Worm (Caenorhabditis elegans) whole organism, late embryonic: Measurements from ENCODE around the gene mccc-2.

Source experiments
- C08G9.2 ChIP-seq: sonication (generic microtip); optimal IDR thresholded peaks from 2 replicates; lab custom pipeline; 2016; ENCODE audit warnings: mild to moderate bottlenecking, missing genetic modification characterization, moderate library complexity, missing compliant biosample characterization
- C38D4.7 ChIP-seq: fragments of 200-800 bp; sonication (Bioruptor generic); optimal IDR thresholded peaks from 2 replicates; lab custom pipeline; 2018; ENCODE audit warnings: mild to moderate bottlenecking, missing genetic modification characterization, moderate library complexity, missing compliant biosample characterization
- ahr-1 ChIP-seq: sonication (generic microtip); optimal IDR thresholded peaks from 2 replicates; lab custom pipeline; 2016; ENCODE audit warnings: missing genetic modification characterization, missing compliant biosample characterization
- ama-1 ChIP-seq: fragments of 150-350 bp; optimal IDR thresholded peaks from 2 replicates; lab custom pipeline; 2014
- ceh-19 ChIP-seq: fragments of 200-800 bp; sonication (Bioruptor generic); optimal IDR thresholded peaks from 2 replicates; lab custom pipeline; 2018; ENCODE audit warnings: mild to moderate bottlenecking, missing genetic modification characterization, missing compliant biosample characterization
- ceh-2 ChIP-seq: sonication (generic microtip); optimal IDR thresholded peaks from 2 replicates; lab custom pipeline; 2016; ENCODE audit warnings: missing genotype, missing genetic modification characterization, missing compliant biosample characterization
- ceh-22 ChIP-seq: sonication (generic microtip); optimal IDR thresholded peaks from 2 replicates; lab custom pipeline; 2017; ENCODE audit warnings: missing biosample characterization, missing genetic modification characterization
- ceh-24 ChIP-seq: sonication (generic microtip); optimal IDR thresholded peaks from 2 replicates; lab custom pipeline; 2016; ENCODE audit warnings: mild to moderate bottlenecking, missing genetic modification characterization, missing compliant biosample characterization
- ceh-34 ChIP-seq: sonication (generic microtip); optimal IDR thresholded peaks from 2 replicates; lab custom pipeline; 2016; ENCODE audit warnings: mild to moderate bottlenecking, missing genetic modification characterization, missing compliant biosample characterization
- ceh-45 ChIP-seq: fragments of 200-800 bp; sonication (Bioruptor generic); IDR thresholded peaks from 2 replicates; pipeline ENCODE4 v1.3.6; 2022; ENCODE audit warnings: missing genetic modification reagents, missing genetic modification characterization, missing compliant biosample characterization
- ceh-48 ChIP-seq: sonication (generic microtip); optimal IDR thresholded peaks from 2 replicates; lab custom pipeline; 2016; ENCODE audit warnings: missing genetic modification characterization, inconsistent platforms, missing compliant biosample characterization
- elt-2 ChIP-seq: sonication (generic microtip); optimal IDR thresholded peaks from 2 replicates; lab custom pipeline; 2016; ENCODE audit warnings: missing genetic modification reagents, missing genetic modification characterization, missing compliant biosample characterization
- ets-4 ChIP-seq: sonication (generic microtip); optimal IDR thresholded peaks from 2 replicates; lab custom pipeline; 2016; ENCODE audit warnings: missing genetic modification characterization, missing compliant biosample characterization
- eyg-1 ChIP-seq: sonication (generic microtip); optimal IDR thresholded peaks from 2 replicates; lab custom pipeline; 2016; ENCODE audit warnings: missing genotype, missing genetic modification characterization, missing compliant biosample characterization
- fkh-10 ChIP-seq: fragments of 150-350 bp; optimal IDR thresholded peaks from 2 replicates; lab custom pipeline; 2014; ENCODE audit warnings: missing biosample characterization, missing genetic modification reagents, missing genetic modification characterization
- gmeb-2 ChIP-seq: sonication (generic microtip); optimal IDR thresholded peaks from 2 replicates; lab custom pipeline; 2016; ENCODE audit warnings: missing genetic modification characterization, inconsistent platforms, missing compliant biosample characterization
- hlh-30 ChIP-seq: sonication (generic microtip); optimal IDR thresholded peaks from 2 replicates; lab custom pipeline; 2017; ENCODE audit warnings: antibody characterized with exemption, missing genetic modification characterization, missing compliant biosample characterization; ENCODE audit not compliant: insufficient read depth
- hlh-8 ChIP-seq: sonication (generic microtip); optimal IDR thresholded peaks from 2 replicates; lab custom pipeline; 2016; ENCODE audit warnings: missing genotype, missing genetic modification characterization, missing compliant biosample characterization
- nfya-1 ChIP-seq: sonication (generic microtip); optimal IDR thresholded peaks from 2 replicates; lab custom pipeline; 2017; ENCODE audit warnings: missing genetic modification characterization, mild to moderate bottlenecking, missing compliant biosample characterization, antibody characterized with exemption, moderate library complexity
- nhr-11 ChIP-seq: fragments of 150-350 bp; optimal IDR thresholded peaks from 2 replicates; lab custom pipeline; 2014; ENCODE audit warnings: missing biosample characterization, missing genetic modification characterization
- nhr-232 ChIP-seq: sonication (generic microtip); optimal IDR thresholded peaks from 2 replicates; lab custom pipeline; 2016; ENCODE audit warnings: missing genetic modification characterization, missing compliant biosample characterization
- pag-3 ChIP-seq: sonication (generic microtip); optimal IDR thresholded peaks from 2 replicates; lab custom pipeline; 2016; ENCODE audit warnings: missing compliant biosample characterization, missing genetic modification characterization, borderline replicate concordance
- pax-1 ChIP-seq: fragments of 150-350 bp; optimal IDR thresholded peaks from 2 replicates; lab custom pipeline; 2014; ENCODE audit warnings: missing biosample characterization, missing genetic modification characterization
- pha-2 ChIP-seq: sonication (generic microtip); optimal IDR thresholded peaks from 2 replicates; lab custom pipeline; 2017; ENCODE audit warnings: mild to moderate bottlenecking, missing genetic modification characterization, missing compliant biosample characterization
- rnt-1 ChIP-seq: sonication (generic microtip); optimal IDR thresholded peaks from 2 replicates; lab custom pipeline; 2016; ENCODE audit warnings: missing genetic modification characterization, missing compliant biosample characterization
- sdc-2 ChIP-seq: sonication (generic microtip); optimal IDR thresholded peaks from 2 replicates; lab custom pipeline; 2016; ENCODE audit warnings: missing genotype, missing genetic modification characterization, missing compliant biosample characterization
- sox-2 ChIP-seq: fragments of 200-800 bp; sonication (Bioruptor generic); IDR thresholded peaks from 2 replicates; pipeline ENCODE4 v1.3.6; 2022; ENCODE audit warnings: missing genetic modification reagents, missing genetic modification characterization, missing compliant biosample characterization
- sox-4 ChIP-seq: sonication (generic microtip); optimal IDR thresholded peaks from 2 replicates; lab custom pipeline; 2017; ENCODE audit warnings: mild to moderate bottlenecking, missing genetic modification characterization, inconsistent platforms, missing compliant biosample characterization
- syd-9 ChIP-seq: sonication (generic microtip); optimal IDR thresholded peaks from 2 replicates; lab custom pipeline; 2016; ENCODE audit warnings: mild to moderate bottlenecking, missing genetic modification characterization, moderate library complexity, missing compliant biosample characterization
- tbx-2 ChIP-seq: sonication (generic microtip); optimal IDR thresholded peaks from 2 replicates; lab custom pipeline; 2016; ENCODE audit warnings: missing genetic modification characterization, missing compliant biosample characterization
- tbx-7 ChIP-seq: sonication (generic microtip); optimal IDR thresholded peaks from 2 replicates; lab custom pipeline; 2016; ENCODE audit warnings: missing genotype, missing genetic modification characterization, missing compliant biosample characterization
- unc-42 ChIP-seq: sonication (generic microtip); optimal IDR thresholded peaks from 2 replicates; lab custom pipeline; 2016; ENCODE audit warnings: missing genotype, missing genetic modification characterization, missing compliant biosample characterization
- unc-55 ChIP-seq: sonication (generic microtip); optimal IDR thresholded peaks from 2 replicates; lab custom pipeline; 2017; ENCODE audit warnings: missing biosample characterization, missing genetic modification reagents, missing genetic modification characterization
- unc-86 ChIP-seq: sonication (generic microtip); optimal IDR thresholded peaks from 2 replicates; lab custom pipeline; 2016; ENCODE audit warnings: missing genetic modification characterization, missing compliant biosample characterization
- zip-5 ChIP-seq: sonication (generic microtip); optimal IDR thresholded peaks from 2 replicates; lab custom pipeline; 2016; ENCODE audit warnings: missing genetic modification characterization, missing compliant biosample characterization

mccc-2 gene

ce11 chrIII:9051119-9051597 lies 38.0 kb downstream of the mccc-2 start (continued):
- no peak for TF ChIP-seq nfya-1 (tag; lab: Kevin White, UChicago)
- TF ChIP-seq unc-55: peak; percentile 89
- TF ChIP-seq tbx-2 (tag; lab: Kevin White, UChicago): no peak
- no peak for TF ChIP-seq pax-1 (tag; lab: Kevin White, UChicago)
- TF ChIP-seq pha-2 (tag; lab: Kevin White, UChicago): no peak
- TF ChIP-seq ceh-34: no peak
- TF ChIP-seq, all 69 proteins: peak for 5

ce11 chrIII:9050600-9050999 lies 38.6 kb downstream of the mccc-2 start, which contains the start of gene ikke-1:
ikke-1 (minus strand) TSS chrIII:9050700.
- no peak for TF ChIP-seq rnt-1 (tag; lab: Kevin White, UChicago)

ce11 chrIII:9047260-9047659 lies 41.9 kb downstream of the mccc-2 start:
- TF ChIP-seq ceh-2 (tag; lab: Kevin White, UChicago) (no peak), unc-55 (no peak), sox-4 (no peak), C08G9.2 (tag; lab: Kevin White, UChicago) (no peak), syd-9 (tag; lab: Kevin White, UChicago) (no peak), pax-1 (tag; lab: Kevin White, UChicago) (no peak), ceh-19 (no peak)

ce11 chrIII:9045838-9046237 lies 43.3 kb downstream of the mccc-2 start, which contains the start of gene R107.2:
R107.2 (minus strand) TSS chrIII:9045938.
- TF ChIP-seq ahr-1 (tag; lab: Kevin White, UChicago) (no peak), nhr-232 (tag; lab: Kevin White, UChicago) (no peak), gmeb-2 (tag; lab: Kevin White, UChicago) (no peak), pag-3 (tag; lab: Kevin White, UChicago) (no peak), elt-2 (tag; lab: Kevin White, UChicago) (no peak), ceh-45 (no peak), eyg-1 (tag; lab: Kevin White, UChicago) (no peak), ama-1 (lab: Kevin White, UChicago) (no peak), pax-1 (tag; lab: Kevin White, UChicago) (no peak), hlh-8 (tag; lab: Kevin White, UChicago) (no peak), sdc-2 (tag; lab: Kevin White, UChicago) (no peak), tbx-2 (tag; lab: Kevin White, UChicago) (no peak), fkh-10 (GFP tag; lab: Kevin White, UChicago) (no peak), tbx-7 (no peak), C38D4.7 (GFP tag; lab: Kevin White, UChicago) (no peak), unc-86 (tag; lab: Kevin White, UChicago) (no peak), sox-2 (GFP tag; lab: Robert Waterston, UW) (no peak), rnt-1 (tag; lab: Kevin White, UChicago) (no peak), nhr-11 (tag; lab: Kevin White, UChicago) (no peak), ceh-48 (tag; lab: Kevin White, UChicago) (no peak)

- TF ChIP-seq unc-42 (no peak), hlh-30 (no peak), C38D4.7 (GFP tag; lab: Kevin White, UChicago) (no peak), ceh-22 (tag; lab: Kevin White, UChicago) (no peak), zip-5 (no peak), ceh-48 (tag; lab: Kevin White, UChicago) (no peak), pha-2 (tag; lab: Kevin White, UChicago) (no peak), nhr-232 (tag; lab: Kevin White, UChicago) (no peak), ets-4 (tag; lab: Kevin White, UChicago) (no peak), ceh-24 (no peak), C08G9.2 (tag; lab: Kevin White, UChicago) (no peak)
- TF ChIP-seq, all 69 proteins: peak for 0
These were observed 46.0 kb downstream of the mccc-2 start, which contains the start of gene nac-2 for ce11 chrIII:9043200-9043599. nac-2 (minus strand) TSS chrIII:9043300.
